Worm (Caenorhabditis elegans) whole organism, L2 larva: ENCODE data around the gene fbxc-21.

Experiments
- R02D3.7 ChIP-seq: fragments of 150-350 bp; optimal IDR thresholded peaks from 2 replicates; lab custom pipeline; 2014; ENCODE audit warnings: missing biosample characterization, missing genetic modification characterization
- ceh-82 ChIP-seq: fragments of 150-350 bp; optimal IDR thresholded peaks from 2 replicates; lab custom pipeline; 2014; ENCODE audit warnings: missing biosample characterization, missing genetic modification characterization
- egl-27 ChIP-seq: sonication (generic microtip); optimal IDR thresholded peaks from 3 replicates; lab custom pipeline; 2017; ENCODE audit warnings: missing biosample characterization, missing genetic modification reagents, missing genetic modification characterization
- elt-1 ChIP-seq: fragments of 150-350 bp; optimal IDR thresholded peaks from 2 replicates; lab custom pipeline; 2014; ENCODE audit warnings: missing biosample characterization, missing genetic modification characterization
- gmeb-1 ChIP-seq: fragments of 150-350 bp; optimal IDR thresholded peaks from 2 replicates; lab custom pipeline; 2014; ENCODE audit warnings: missing biosample characterization, missing genetic modification characterization
- lin-39 ChIP-seq: fragments of 150-350 bp; optimal IDR thresholded peaks from 2 replicates; lab custom pipeline; 2014; ENCODE audit warnings: missing biosample characterization, missing genetic modification reagents, missing genetic modification characterization
- mdl-1 ChIP-seq, 2 experiments: fragments of 150-350 bp in 1 of 2; sonication (generic microtip) in 1 of 2; optimal IDR thresholded peaks; 2 replicates each; lab custom pipeline; 2017; ENCODE audit warnings: missing biosample characterization in 2 of 2, missing genetic modification characterization in 2 of 2
- nhr-10 ChIP-seq: sonication (generic microtip); optimal IDR thresholded peaks from 2 replicates; lab custom pipeline; 2017; ENCODE audit warnings: missing biosample characterization, missing genetic modification characterization
- nhr-12 ChIP-seq: fragments of 150-350 bp; optimal IDR thresholded peaks from 2 replicates; lab custom pipeline; 2014; ENCODE audit warnings: missing biosample characterization, missing genetic modification characterization
- nhr-237 ChIP-seq: fragments of 150-350 bp; optimal IDR thresholded peaks from 2 replicates; lab custom pipeline; 2014; ENCODE audit warnings: missing biosample characterization, missing genetic modification characterization
- skn-1 ChIP-seq: sonication (generic microtip); optimal IDR thresholded peaks from 2 replicates; lab custom pipeline; 2017; ENCODE audit warnings: missing biosample characterization, missing genetic modification characterization
- snpc-4 ChIP-seq: fragments of 150-350 bp; optimal IDR thresholded peaks from 2 replicates; lab custom pipeline; 2014; ENCODE audit warnings: missing biosample characterization, missing genetic modification characterization
- unc-39 ChIP-seq: fragments of 150-350 bp; optimal IDR thresholded peaks from 2 replicates; lab custom pipeline; 2014; ENCODE audit warnings: missing biosample characterization, missing genetic modification characterization
- zag-1 ChIP-seq: fragments of 150-350 bp; optimal IDR thresholded peaks from 2 replicates; lab custom pipeline; 2014; ENCODE audit warnings: missing biosample characterization, missing genetic modification characterization

DNA sequence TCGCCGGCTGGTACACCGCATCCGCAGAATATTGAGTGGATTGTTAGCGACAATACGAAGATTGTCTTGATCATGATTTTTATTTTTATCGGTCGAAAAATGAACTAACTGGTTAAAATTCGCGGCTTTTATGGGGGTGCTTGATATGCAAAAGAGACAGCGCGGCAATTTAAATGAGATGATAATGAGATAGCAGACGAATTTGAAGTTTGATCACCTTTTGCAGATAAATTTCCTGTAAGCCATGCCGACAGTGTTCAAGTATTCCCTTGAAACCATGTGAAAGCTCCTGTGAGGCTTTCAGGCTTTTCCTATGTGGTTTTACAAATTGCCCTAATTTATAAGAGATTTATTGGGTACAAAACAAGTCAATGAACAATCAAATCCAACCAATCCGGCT is 46.5 kb downstream of the fbxc-21 start, which contains the start of gene ZC204.17:
- no peak for TF ChIP-seq egl-27 (tag; lab: Kevin White, UChicago)
- no peak for TF ChIP-seq elt-1 (tag; lab: Kevin White, UChicago)
- TF ChIP-seq unc-39 (tag; lab: Kevin White, UChicago), result no peak
- no peak for TF ChIP-seq nhr-10 (tag; lab: Kevin White, UChicago)
- no peak for TF ChIP-seq nhr-237 (tag; lab: Kevin White, UChicago)
- no peak for TF ChIP-seq lin-39 (tag; lab: Kevin White, UChicago)
- TF ChIP-seq ceh-82, result no peak
- TF ChIP-seq nhr-12 (tag; lab: Kevin White, UChicago), result no peak
- no peak for TF ChIP-seq gmeb-1 (tag; lab: Kevin White, UChicago)
- no peak for TF ChIP-seq mdl-1 (tag; optimal IDR thresholded peaks at IDR 0.05; lab: Kevin White, UChicago)
- no peak for TF ChIP-seq R02D3.7 (tag; lab: Kevin White, UChicago)
- no peak for TF ChIP-seq snpc-4
- no peak for TF ChIP-seq zag-1 (tag; lab: Kevin White, UChicago)
- TF ChIP-seq skn-1 (tag; lab: Kevin White, UChicago), result no peak
